Fruit fly (Drosophila melanogaster) whole organism, wandering third instar larva: ENCODE measurements around the gene Mic26-27.

Experiments used
- Abd-B ChIP-seq: fragments of >200 bp; optimal IDR thresholded peaks from 2 replicates; lab custom pipeline; 2017; ENCODE audit warnings: missing biosample characterization, missing genetic modification characterization
- CG32264 ChIP-seq: fragments of 200-800 bp; sonication (Bioruptor generic); optimal IDR thresholded peaks from 2 replicates; lab custom pipeline; 2016; ENCODE audit warnings: missing biosample characterization, missing genetic modification characterization
- CG9705 ChIP-seq: fragments of 200-800 bp; sonication (Bioruptor generic); optimal IDR thresholded peaks from 2 replicates; lab custom pipeline; 2018; ENCODE audit warnings: missing biosample characterization, mild to moderate bottlenecking, missing genetic modification characterization
- CrebA ChIP-seq: fragments of 200-800 bp; sonication (Bioruptor generic); optimal IDR thresholded peaks from 2 replicates; lab custom pipeline; 2016; ENCODE audit warnings: missing biosample characterization, mild to moderate bottlenecking, missing genetic modification characterization, borderline replicate concordance
- Dif ChIP-seq: fragments of 200-275, 200-300 bp; sonication (Bioruptor generic); optimal IDR thresholded peaks from 2 replicates; lab custom pipeline; 2018; ENCODE audit warnings: missing biosample characterization, missing genetic modification characterization; ENCODE audit not compliant: partially characterized antibody
- GATAd ChIP-seq: sonication (Bioruptor generic); optimal IDR thresholded peaks from 2 replicates; lab custom pipeline; 2016; ENCODE audit warnings: missing biosample characterization, missing genetic modification characterization
- HLH106 ChIP-seq: fragments of 200-800 bp; optimal IDR thresholded peaks from 3 replicates; lab custom pipeline; 2019; ENCODE audit warnings: missing biosample characterization, mild to moderate bottlenecking, missing genetic modification characterization, moderate library complexity
- Hnf4 ChIP-seq: fragments of 200-800 bp; sonication (Bioruptor generic); optimal IDR thresholded peaks from 2 replicates; lab custom pipeline; 2016; ENCODE audit warnings: missing biosample characterization, mild to moderate bottlenecking, missing genetic modification characterization
- Hr78 ChIP-seq: fragments of >200 bp; optimal IDR thresholded peaks from 2 replicates; lab custom pipeline; 2017; ENCODE audit warnings: missing biosample characterization, missing genetic modification characterization
- Hr83 ChIP-seq: fragments of 200-300 bp; sonication (Bioruptor generic); optimal IDR thresholded peaks from 2 replicates; lab custom pipeline; 2016; ENCODE audit warnings: missing biosample characterization, mild to moderate bottlenecking, missing genetic modification characterization, moderate library complexity; ENCODE audit not compliant: poor library complexity, severe bottlenecking
- Jra ChIP-seq: sonication (Bioruptor generic); optimal IDR thresholded peaks from 2 replicates; lab custom pipeline; 2016; ENCODE audit warnings: missing biosample characterization, missing genetic modification characterization
- Mio ChIP-seq: sonication (Bioruptor generic); optimal IDR thresholded peaks from 2 replicates; lab custom pipeline; 2016; ENCODE audit warnings: missing biosample characterization, missing genetic modification characterization
- Myc ChIP-seq: fragments of >200 bp; optimal IDR thresholded peaks from 2 replicates; lab custom pipeline; 2017
- N ChIP-seq: fragments of >200 bp; optimal IDR thresholded peaks from 2 replicates; lab custom pipeline; 2018; ENCODE audit warnings: missing biosample characterization, missing external identifiers, missing genetic modification characterization
- OdsH ChIP-seq: fragments of 200-800 bp; sonication (Bioruptor generic); optimal IDR thresholded peaks from 2 replicates; lab custom pipeline; 2016; ENCODE audit warnings: missing biosample characterization, mild to moderate bottlenecking, missing genetic modification characterization
- Rel ChIP-seq, 2 experiments: fragments of 200-800 bp; sonication (Bioruptor generic) in 1 of 2; optimal IDR thresholded peaks; 2 replicates in 1 of 2; 3 replicates in 1 of 2; lab custom pipeline; 2016 to 2019; ENCODE audit warnings: mild to moderate bottlenecking in 2 of 2, missing biosample characterization in 2 of 2, missing genetic modification characterization in 2 of 2, moderate library complexity in 1 of 2
- Sp1 ChIP-seq: fragments of 200-800 bp; sonication (Bioruptor generic); optimal IDR thresholded peaks from 3 replicates; lab custom pipeline; 2019; ENCODE audit warnings: missing biosample characterization, mild to moderate bottlenecking, missing genetic modification characterization, moderate library complexity
- Vsx2 ChIP-seq: fragments of 200-300, 225-300 bp; sonication (Bioruptor generic); optimal IDR thresholded peaks from 2 replicates; lab custom pipeline; 2018; ENCODE audit warnings: missing biosample characterization, missing genetic modification characterization; ENCODE audit not compliant: partially characterized antibody
- br ChIP-seq: fragments of 200-800 bp; sonication (Bioruptor generic); optimal IDR thresholded peaks from 2 replicates; lab custom pipeline; 2016; ENCODE audit warnings: missing biosample characterization, missing genetic modification characterization
- brk ChIP-seq: fragments of 200-800 bp; sonication (Bioruptor generic); optimal IDR thresholded peaks from 2 replicates; lab custom pipeline; 2016; ENCODE audit warnings: missing biosample characterization, mild to moderate bottlenecking, missing genetic modification characterization
- dl ChIP-seq, 2 experiments: fragments of 175-275, 200-275 bp in 1 of 2; fragments of 200-275 bp in 1 of 2; sonication (Bioruptor generic); optimal IDR thresholded peaks; lab custom pipeline; 2018; ENCODE audit warnings: mild to moderate bottlenecking in 2 of 2, missing biosample characterization in 2 of 2, missing genetic modification characterization in 2 of 2, moderate library complexity in 2 of 2; ENCODE audit not compliant: partially characterized antibody in 2 of 2, insufficient read depth in 1 of 2
- dmrt93B ChIP-seq: fragments of 200-800 bp; sonication (Bioruptor generic); optimal IDR thresholded peaks from 2 replicates; lab custom pipeline; 2018; ENCODE audit warnings: missing biosample characterization, mild to moderate bottlenecking, missing genetic modification characterization
- dsf ChIP-seq: sonication (Bioruptor generic); optimal IDR thresholded peaks from 2 replicates; lab custom pipeline; 2016; ENCODE audit warnings: missing biosample characterization, missing genetic modification characterization, borderline replicate concordance
- ey ChIP-seq: fragments of 200-800 bp; sonication (Bioruptor generic); optimal IDR thresholded peaks from 2 replicates; lab custom pipeline; 2016; ENCODE audit warnings: missing biosample characterization, missing genetic modification characterization
- foxo ChIP-seq, 2 experiments: fragments of 200-800 bp; sonication (Bioruptor generic); optimal IDR thresholded peaks; 2 replicates in 1 of 2; 3 replicates in 1 of 2; lab custom pipeline; 2016 to 2017; ENCODE audit warnings: missing biosample characterization in 2 of 2, missing genetic modification characterization in 2 of 2
- fru ChIP-seq: fragments of 200-800 bp; sonication (Bioruptor generic); optimal IDR thresholded peaks from 3 replicates; lab custom pipeline; 2016; ENCODE audit warnings: missing biosample characterization, mild to moderate bottlenecking, missing genetic modification characterization
- h ChIP-seq: fragments of 200-800 bp; sonication (Bioruptor generic); optimal IDR thresholded peaks from 3 replicates; lab custom pipeline; 2016; ENCODE audit warnings: missing biosample characterization, mild to moderate bottlenecking, missing genetic modification characterization
- lola ChIP-seq: fragments of >200 bp; optimal IDR thresholded peaks from 2 replicates; lab custom pipeline; 2017; ENCODE audit warnings: missing biosample characterization, missing genetic modification characterization
- pan ChIP-seq: fragments of >200 bp; optimal IDR thresholded peaks from 2 replicates; lab custom pipeline; 2017
- psq ChIP-seq: fragments of 200-800 bp; sonication (Bioruptor generic); optimal IDR thresholded peaks from 3 replicates; lab custom pipeline; 2017; ENCODE audit warnings: missing biosample characterization, mild to moderate bottlenecking, missing genetic modification characterization, moderate library complexity
- rgr ChIP-seq: fragments of 200-800 bp; sonication (Bioruptor generic); optimal IDR thresholded peaks from 3 replicates; lab custom pipeline; 2016; ENCODE audit warnings: missing biosample characterization, mild to moderate bottlenecking, missing genetic modification characterization
- sv ChIP-seq: fragments of 200-800 bp; sonication (Bioruptor generic); optimal IDR thresholded peaks from 3 replicates; lab custom pipeline; 2016; ENCODE audit warnings: missing biosample characterization, missing genetic modification characterization
- tai ChIP-seq: sonication (Bioruptor generic); optimal IDR thresholded peaks from 2 replicates; lab custom pipeline; 2016; ENCODE audit warnings: missing biosample characterization, missing genetic modification characterization
- usp ChIP-seq: fragments of >200 bp; optimal IDR thresholded peaks from 2 replicates; lab custom pipeline; 2017; ENCODE audit warnings: missing biosample characterization, missing genetic modification characterization
- woc ChIP-seq: sonication (Bioruptor generic); optimal IDR thresholded peaks from 2 replicates; lab custom pipeline; 2016; ENCODE audit warnings: missing biosample characterization, mild to moderate bottlenecking, missing genetic modification characterization

Gene Mic26-27

DNA sequence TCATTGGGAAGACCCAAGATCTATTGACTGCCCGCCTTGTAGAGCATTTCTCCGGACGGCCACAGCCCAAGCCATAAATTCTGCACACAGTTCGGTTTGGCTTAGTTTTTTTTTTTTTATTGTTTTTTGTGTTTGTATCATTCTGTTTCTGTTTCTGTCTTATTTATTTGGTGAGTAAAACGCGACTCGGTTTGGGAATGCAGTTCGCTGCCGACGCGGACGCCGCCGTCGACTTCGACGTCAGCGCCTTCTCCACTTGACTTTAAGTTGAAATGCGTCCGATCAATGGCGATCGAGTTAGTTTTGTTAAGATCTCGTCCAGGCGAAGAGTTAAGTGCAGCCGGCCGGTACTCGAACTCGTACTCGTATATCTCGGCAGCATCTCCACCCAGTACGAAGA is 30.8 kb downstream of the Mic26-27 start, which contains the start of gene Sb:
TSS of gene Sb (plus strand) at position 301 of the 400 bp plus-strand sequence.
- TF ChIP-seq fru (GFP tag; lab: Kevin White, UChicago) = no peak
- TF ChIP-seq pan (lab: Kevin White, UChicago) = no peak
- TF ChIP-seq Jra (GFP tag; lab: Kevin White, UChicago) = no peak
- TF ChIP-seq Myc (lab: Kevin White, UChicago) = no peak
- TF ChIP-seq brk = no peak
- TF ChIP-seq tai (GFP tag; lab: Kevin White, UChicago) = no peak
- no peak for TF ChIP-seq Dif (GFP tag; lab: Kevin White, UChicago)
- no peak for TF ChIP-seq psq (GFP tag; lab: Kevin White, UChicago)
- TF ChIP-seq Hnf4 (GFP tag; lab: Kevin White, UChicago) = no peak
- TF ChIP-seq lola (GFP tag; lab: Kevin White, UChicago) = no peak
- TF ChIP-seq h = no peak
- no peak for TF ChIP-seq sv (GFP tag; lab: Kevin White, UChicago)
- TF ChIP-seq br = no peak
- TF ChIP-seq Sp1 (GFP tag; lab: Kevin White, UChicago) = no peak

DNA sequence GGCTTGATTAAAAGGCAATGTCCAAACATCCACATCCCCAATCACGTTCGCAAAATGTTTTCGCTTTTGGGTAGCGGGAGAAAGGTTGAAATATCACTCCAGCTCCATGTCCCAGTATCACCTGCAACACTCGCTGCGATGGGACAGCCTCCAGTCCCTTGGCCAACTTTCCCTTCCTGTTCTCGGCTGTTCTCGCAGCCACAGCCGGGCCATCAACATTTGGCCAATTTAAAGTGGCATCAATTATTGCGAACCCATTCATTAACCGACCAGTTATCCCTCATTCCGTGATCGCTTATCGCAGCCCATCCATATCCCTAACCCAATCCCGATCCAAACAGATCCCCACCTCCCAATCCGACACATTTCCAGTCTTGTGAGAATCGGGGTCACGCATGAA is 33.5 kb downstream of the Mic26-27 start:
- TF ChIP-seq Vsx2 (GFP tag; lab: Kevin White, UChicago) (peak; percentile 52), dmrt93B (no peak), Hnf4 (GFP tag; lab: Kevin White, UChicago) (no peak)

DNA sequence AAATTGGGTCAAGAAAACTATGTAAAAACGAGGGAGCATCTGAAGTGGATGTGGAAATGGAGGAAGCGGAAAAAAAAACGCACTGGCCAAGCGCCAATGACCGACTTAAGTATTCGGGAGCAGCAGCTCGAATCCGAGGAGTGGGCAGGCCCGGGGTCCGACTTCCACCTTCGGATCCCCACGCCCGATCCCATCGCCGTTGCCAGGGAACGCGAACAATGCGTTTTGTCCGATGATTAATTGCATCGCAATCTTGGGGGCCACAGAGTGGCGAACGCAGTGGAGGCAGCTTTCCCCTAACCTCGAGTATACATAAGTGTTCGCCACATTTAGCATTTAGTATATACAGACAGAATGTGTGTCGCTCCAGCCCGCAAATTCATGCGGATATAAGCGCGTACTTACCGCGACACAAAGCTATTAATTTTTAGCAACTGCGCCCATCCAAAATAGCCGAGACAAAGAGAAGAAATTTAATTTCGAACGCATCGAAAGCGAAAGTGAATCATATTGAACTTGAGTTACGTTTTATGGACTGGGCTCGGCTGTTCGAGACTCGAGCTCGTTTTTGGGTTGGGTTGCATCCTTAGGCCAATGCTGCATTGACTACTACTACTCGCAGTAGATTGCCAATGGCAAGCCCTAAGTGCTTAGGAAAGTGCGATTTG is 40.7 kb downstream of the Mic26-27 start:
- no peak for TF ChIP-seq CG32264 (GFP tag; lab: Kevin White, UChicago)
- TF ChIP-seq Mio = no peak
- TF ChIP-seq Dif (GFP tag; lab: Kevin White, UChicago) = no peak
- TF ChIP-seq dsf = no peak
- no peak for TF ChIP-seq Rel (GFP tag; optimal IDR thresholded peaks at IDR 0.05; lab: Kevin White, UChicago)
- no peak for TF ChIP-seq Rel (tag; optimal IDR thresholded peaks at IDR 0.05; lab: Kevin White, UChicago)
- TF ChIP-seq usp (GFP tag; lab: Kevin White, UChicago) = no peak
- TF ChIP-seq fru (GFP tag; lab: Kevin White, UChicago) = no peak
- TF ChIP-seq GATAd = no peak
- no peak for TF ChIP-seq CG9705 (GFP tag; lab: Kevin White, UChicago)
- no peak for TF ChIP-seq OdsH (GFP tag; lab: Kevin White, UChicago)
- no peak for TF ChIP-seq Vsx2 (GFP tag; lab: Kevin White, UChicago)
- no peak for TF ChIP-seq tai (GFP tag; lab: Kevin White, UChicago)

dm6 chr3R:16099268-16100240 is 47.1 kb downstream of the Mic26-27 start:
- TF ChIP-seq dsf (no peak), N (GFP tag; lab: Kevin White, UChicago) (peak; percentile 100), h (peak; percentile 99), br (peak; percentile 72), Rel (GFP tag; optimal IDR thresholded peaks at IDR 0.05; lab: Kevin White, UChicago) (peak; percentile 49), Rel (tag; optimal IDR thresholded peaks at IDR 0.05; lab: Kevin White, UChicago) (peak; percentile 93), CrebA (GFP tag; lab: Kevin White, UChicago) (peak; percentile 91), Jra (GFP tag; lab: Kevin White, UChicago) (peak; percentile 75), fru (GFP tag; lab: Kevin White, UChicago) (peak; percentile 73), CG9705 (GFP tag; lab: Kevin White, UChicago) (no peak), sv (GFP tag; lab: Kevin White, UChicago) (no peak), Myc (lab: Kevin White, UChicago) (no peak), Hr78 (peak; percentile 91), dl (GFP tag; optimal IDR thresholded peaks at IDR 0.05; lab: Kevin White, UChicago; ENCODE audit: insufficient read depth in 1 of 2, partially characterized antibody in 2 of 2) (no peak), rgr (GFP tag; lab: Kevin White, UChicago) (peak; percentile 62), GATAd (no peak), usp (GFP tag; lab: Kevin White, UChicago) (no peak), ey (peak; percentile 25), OdsH (GFP tag; lab: Kevin White, UChicago) (peak; percentile 53), foxo (GFP tag; optimal IDR thresholded peaks at IDR 0.05; lab: Kevin White, UChicago) (peak; percentile 19 to 54), CG32264 (GFP tag; lab: Kevin White, UChicago) (no peak), tai (GFP tag; lab: Kevin White, UChicago) (peak; percentile 64), brk (peak; percentile 88), woc (GFP tag; lab: Kevin White, UChicago) (no peak), pan (lab: Kevin White, UChicago) (no peak), Mio (peak; percentile 42), Abd-B (GFP tag; lab: Kevin White, UChicago) (peak; percentile 71), Dif (GFP tag; lab: Kevin White, UChicago) (peak; percentile 79), Hnf4 (GFP tag; lab: Kevin White, UChicago) (peak; percentile 81), dmrt93B (no peak), HLH106 (tag; lab: Kevin White, UChicago) (peak; percentile 44), lola (GFP tag; lab: Kevin White, UChicago) (no peak), Hr83 (GFP tag; lab: Kevin White, UChicago) (peak; percentile 98), Vsx2 (GFP tag; lab: Kevin White, UChicago) (no peak), Sp1 (GFP tag; lab: Kevin White, UChicago) (peak; percentile 51)
